Worm (Caenorhabditis elegans) whole organism, midembryonic: ENCODE measurements around the gene C30H6.9.

Source experiments
- T22C8.4 ChIP-seq: fragments of 200-800 bp; sonication (Bioruptor generic); IDR thresholded peaks from 2 replicates; pipeline ENCODE4 v1.3.6; 2022; ENCODE audit warnings: missing genetic modification characterization, missing compliant biosample characterization
- cog-1 ChIP-seq: sonication (generic microtip); optimal IDR thresholded peaks from 2 replicates; lab custom pipeline; 2016; ENCODE audit warnings: missing genetic modification characterization, missing compliant biosample characterization
- flt-1 ChIP-seq: fragments of 200-800 bp; sonication (Bioruptor generic); IDR thresholded peaks from 2 replicates; pipeline ENCODE4 v1.3.6; 2022; ENCODE audit warnings: missing genetic modification characterization, missing compliant biosample characterization
- klf-2 ChIP-seq: fragments of 200-800 bp; sonication (Bioruptor generic); conservative IDR thresholded peaks from 2 replicates; pipeline ENCODE4 v1.3.6; 2022; ENCODE audit warnings: missing genetic modification reagents, missing genetic modification characterization, missing compliant biosample characterization
- med-1 ChIP-seq: sonication (generic microtip); optimal IDR thresholded peaks from 2 replicates; lab custom pipeline; 2017; ENCODE audit warnings: missing genetic modification characterization, mild to moderate bottlenecking, missing compliant biosample characterization, antibody characterized with exemption, missing genetic modification reagents; ENCODE audit not compliant: insufficient read depth
- ref-1 ChIP-seq: fragments of 200-800 bp; sonication (Bioruptor generic); conservative IDR thresholded peaks from 2 replicates; pipeline ENCODE4 v1.3.6; 2022; ENCODE audit warnings: missing genetic modification reagents, missing genetic modification characterization, missing compliant biosample characterization
- tab-1 ChIP-seq: fragments of 200-800 bp; sonication (Bioruptor generic); IDR thresholded peaks from 2 replicates; pipeline ENCODE4 v1.3.6; 2022; ENCODE audit warnings: missing genetic modification characterization, missing compliant biosample characterization
- ztf-23 ChIP-seq: fragments of 200-800 bp; sonication (Bioruptor generic); IDR thresholded peaks from 2 replicates; pipeline ENCODE4 v1.3.6; 2022; ENCODE audit warnings: missing genetic modification reagents, missing genetic modification characterization, missing compliant biosample characterization
- ztf-29 ChIP-seq: fragments of 200-800 bp; sonication (Bioruptor generic); IDR thresholded peaks from 2 replicates; pipeline ENCODE4 v1.3.6; 2022; ENCODE audit warnings: missing genetic modification reagents, missing genetic modification characterization, missing compliant biosample characterization

ce11 chrIV:17332261-17332660 lies 47.7 kb downstream of the C30H6.9 start, which contains the start of gene C49C3.7:
- no peak for TF ChIP-seq klf-2 (GFP tag; lab: Robert Waterston, UW)
- no peak for TF ChIP-seq ztf-23 (GFP tag; lab: Robert Waterston, UW)
- no peak for TF ChIP-seq T22C8.4 (GFP tag; lab: Robert Waterston, UW)
- TF ChIP-seq med-1, result no peak
- no peak for TF ChIP-seq tab-1 (GFP tag; lab: Robert Waterston, UW)
- TF ChIP-seq flt-1 (GFP tag; lab: Robert Waterston, UW), result no peak
- no peak for TF ChIP-seq ref-1 (GFP tag; lab: Robert Waterston, UW)
- TF ChIP-seq cog-1 (tag; lab: Kevin White, UChicago), result no peak
- TF ChIP-seq ztf-29 (GFP tag; lab: Robert Waterston, UW), result no peak
